Fruit fly (Drosophila melanogaster) whole organism, adult: ENCODE data around the gene CG5445.

Experiments used
- CG7045 ChIP-seq: fragments of 200-800 bp; sonication (Bioruptor generic); optimal IDR thresholded peaks from 2 replicates; lab custom pipeline; 2017; ENCODE audit warnings: missing biosample characterization, mild to moderate bottlenecking, missing genetic modification characterization
- CG7101 ChIP-seq: fragments of 200-800 bp; sonication (Bioruptor generic); optimal IDR thresholded peaks from 2 replicates; lab custom pipeline; 2018; ENCODE audit warnings: missing biosample characterization, mild to moderate bottlenecking, missing genetic modification characterization, moderate library complexity
- Clk ChIP-seq: fragments of 200-800 bp; sonication (Bioruptor generic); optimal IDR thresholded peaks from 2 replicates; lab custom pipeline; 2017; ENCODE audit warnings: missing biosample characterization, missing genetic modification characterization
- cnc ChIP-seq, 2 experiments: fragments of >200 bp; optimal IDR thresholded peaks; 2 replicates each; lab custom pipeline; 2017

- TF ChIP-seq Clk (GFP tag; lab: Kevin White, UChicago) (no peak), cnc (optimal IDR thresholded peaks at IDR 0.05; lab: Kevin White, UChicago) (no peak), CG7101 (tag; lab: Kevin White, UChicago) (no peak), CG7045 (GFP tag; lab: Kevin White, UChicago) (no peak)
These were observed 20.2 kb upstream of the CG5445 start for dm6 chrX:17262049-17262448.
